Worm (Caenorhabditis elegans) whole organism, L4 larva: ENCODE measurements around the gene srt-59.
A peak's percentile ranks its signal among the peaks of the same experiment; 100 is the strongest.

ENCODE experiments used
- D1046.2 ChIP-seq: fragments of 200-800 bp; sonication (Bioruptor generic); IDR thresholded peaks from 2 replicates; pipeline ENCODE4 v1.3.6; 2022; ENCODE audit warnings: missing genetic modification characterization, missing compliant biosample characterization
- F44E2.7 ChIP-seq: fragments of 200-800 bp; sonication (Bioruptor generic); IDR thresholded peaks from 2 replicates; pipeline ENCODE4 v2.1.2; 2022; ENCODE audit warnings: missing genetic modification characterization, missing compliant biosample characterization
- T20F7.1 ChIP-seq: fragments of 200-800 bp; sonication (Bioruptor generic); optimal IDR thresholded peaks from 2 replicates; lab custom pipeline; 2018; ENCODE audit warnings: mild to moderate bottlenecking, missing genetic modification characterization, missing compliant biosample characterization
- Y5F2A.4 ChIP-seq: fragments of 200-800 bp; sonication (Bioruptor generic); optimal IDR thresholded peaks from 2 replicates; lab custom pipeline; 2018; ENCODE audit warnings: mild to moderate bottlenecking, missing genetic modification characterization, missing compliant biosample characterization
- ZK337.2 ChIP-seq: fragments of 200-800 bp; sonication (Bioruptor generic); IDR thresholded peaks from 2 replicates; pipeline ENCODE4 v1.3.6; 2022; ENCODE audit warnings: missing genetic modification reagents, missing genetic modification characterization, missing compliant biosample characterization
- aha-1 ChIP-seq: fragments of 150-350 bp; peaks from one replicate; lab custom pipeline; 2014; ENCODE audit warnings: missing biosample characterization, missing genetic modification characterization
- aly-2 ChIP-seq: sonication (generic microtip); optimal IDR thresholded peaks from 2 replicates; lab custom pipeline; 2018; ENCODE audit warnings: missing biosample characterization, missing genetic modification characterization
- arid-1 ChIP-seq: fragments of 200-800 bp; sonication (Bioruptor generic); conservative IDR thresholded peaks from 2 replicates; pipeline ENCODE4 v1.3.6; 2022; ENCODE audit warnings: missing genetic modification reagents, missing genetic modification characterization, missing compliant biosample characterization
- ceh-44 ChIP-seq: fragments of 200-800 bp; sonication (Bioruptor generic); IDR thresholded peaks from 2 replicates; pipeline ENCODE4 v1.3.6; 2022; ENCODE audit warnings: missing genetic modification reagents, missing genetic modification characterization, missing compliant biosample characterization
- ceh-82 ChIP-seq: sonication (generic microtip); optimal IDR thresholded peaks from 2 replicates; lab custom pipeline; 2017; ENCODE audit warnings: missing biosample characterization, missing genetic modification characterization
- daf-12 ChIP-seq: fragments of 150-350 bp; optimal IDR thresholded peaks from 2 replicates; lab custom pipeline; 2014; ENCODE audit warnings: missing biosample characterization, missing genetic modification reagents, missing genetic modification characterization
- daf-16 ChIP-seq, 3 experiments: sonication (generic microtip); optimal IDR thresholded peaks; 2 replicates each; lab custom pipeline; 2016 to 2017; ENCODE audit warnings: missing genetic modification characterization in 3 of 3, missing genetic modification reagents in 3 of 3, mild to moderate bottlenecking in 2 of 3, missing compliant biosample characterization in 2 of 3, missing biosample characterization in 1 of 3, moderate library complexity in 1 of 3
- daf-19 ChIP-seq: fragments of 200-800 bp; sonication (Bioruptor generic); conservative IDR thresholded peaks from 2 replicates; pipeline ENCODE4 v1.3.6; 2022; ENCODE audit warnings: missing genetic modification characterization, missing compliant biosample characterization
- dmd-6 ChIP-seq: fragments of 200-800 bp; sonication (Bioruptor generic); IDR thresholded peaks from 2 replicates; pipeline ENCODE4 v1.3.6; 2022; ENCODE audit warnings: missing genetic modification reagents, missing genetic modification characterization, missing compliant biosample characterization
- dve-1 ChIP-seq: sonication (generic microtip); optimal IDR thresholded peaks from 2 replicates; lab custom pipeline; 2017; ENCODE audit warnings: antibody characterized with exemption, mild to moderate bottlenecking, missing genetic modification characterization, missing compliant biosample characterization; ENCODE audit not compliant: insufficient read depth
- egl-43 ChIP-seq: fragments of 200-800 bp; sonication (Bioruptor generic); IDR thresholded peaks from 2 replicates; pipeline ENCODE4 v1.3.6; 2022; ENCODE audit warnings: missing genetic modification reagents, missing genetic modification characterization, missing compliant biosample characterization
- fkh-10 ChIP-seq: fragments of 150-350 bp; optimal IDR thresholded peaks from 2 replicates; lab custom pipeline; 2014; ENCODE audit warnings: missing biosample characterization, missing genetic modification reagents, missing genetic modification characterization
- hlh-11 ChIP-seq: fragments of 200-800 bp; sonication (Bioruptor generic); optimal IDR thresholded peaks from 2 replicates; lab custom pipeline; 2018; ENCODE audit warnings: mild to moderate bottlenecking, missing genetic modification characterization, missing compliant biosample characterization
- lim-7 ChIP-seq: fragments of 200-800 bp; sonication (Bioruptor generic); IDR thresholded peaks from 2 replicates; pipeline ENCODE4 v1.3.6; 2022; ENCODE audit warnings: missing genetic modification characterization, missing compliant biosample characterization
- lsy-2 ChIP-seq, 2 experiments: fragments of 150-350 bp in 1 of 2; sonication (generic microtip) in 1 of 2; optimal IDR thresholded peaks; 2 replicates each; lab custom pipeline; 2014 to 2017; ENCODE audit warnings: missing biosample characterization in 2 of 2, missing genetic modification characterization in 2 of 2
- mes-2 ChIP-seq: sonication (generic microtip); optimal IDR thresholded peaks from 2 replicates; lab custom pipeline; 2016; ENCODE audit warnings: missing genotype, mild to moderate bottlenecking, missing genetic modification characterization, missing compliant biosample characterization; ENCODE audit not compliant: poor library complexity, severe bottlenecking
- mxl-3 ChIP-seq: fragments of 200-800 bp; sonication (Bioruptor generic); optimal IDR thresholded peaks from 2 replicates; lab custom pipeline; 2018; ENCODE audit warnings: mild to moderate bottlenecking, missing genetic modification characterization, missing compliant biosample characterization
- nhr-10 ChIP-seq: fragments of 150-350 bp; optimal IDR thresholded peaks from 2 replicates; lab custom pipeline; 2014; ENCODE audit warnings: missing biosample characterization, missing genetic modification characterization
- nhr-102 ChIP-seq: sonication (generic microtip); optimal IDR thresholded peaks from 2 replicates; lab custom pipeline; 2016; ENCODE audit warnings: mild to moderate bottlenecking, missing genetic modification characterization, moderate library complexity, missing compliant biosample characterization
- nhr-11 ChIP-seq: fragments of 150-350 bp; optimal IDR thresholded peaks from 2 replicates; lab custom pipeline; 2014; ENCODE audit warnings: missing biosample characterization, missing genetic modification characterization
- nhr-28 ChIP-seq: fragments of 150-350 bp; optimal IDR thresholded peaks from 2 replicates; lab custom pipeline; 2014; ENCODE audit warnings: missing biosample characterization, missing genetic modification characterization
- nhr-48 ChIP-seq: sonication (generic microtip); optimal IDR thresholded peaks from 2 replicates; lab custom pipeline; 2016; ENCODE audit warnings: mild to moderate bottlenecking, missing genetic modification characterization, missing compliant biosample characterization
- nhr-6 ChIP-seq: fragments of 150-350 bp; optimal IDR thresholded peaks from 2 replicates; lab custom pipeline; 2014; ENCODE audit warnings: missing biosample characterization, missing genetic modification characterization
- nhr-76 ChIP-seq: fragments of 150-350 bp; optimal IDR thresholded peaks from 2 replicates; lab custom pipeline; 2014; ENCODE audit warnings: missing biosample characterization, missing genetic modification characterization
- nhr-77 ChIP-seq: fragments of 150-350 bp; optimal IDR thresholded peaks from 2 replicates; lab custom pipeline; 2014; ENCODE audit warnings: missing biosample characterization, missing genetic modification characterization
- pqm-1 ChIP-seq: sonication (generic microtip); optimal IDR thresholded peaks from 2 replicates; lab custom pipeline; 2017; ENCODE audit warnings: missing biosample characterization, missing genetic modification characterization
- rbr-2 ChIP-seq: sonication (generic microtip); optimal IDR thresholded peaks from 2 replicates; lab custom pipeline; 2016; ENCODE audit warnings: missing genotype, missing genetic modification characterization, missing compliant biosample characterization
- saeg-2 ChIP-seq: fragments of 200-800 bp; sonication (Bioruptor generic); IDR thresholded peaks from 2 replicates; pipeline ENCODE4 v1.3.6; 2022; ENCODE audit warnings: missing genetic modification reagents, missing genetic modification characterization, missing compliant biosample characterization
- sdz-12 ChIP-seq: fragments of 200-800 bp; sonication (Bioruptor generic); optimal IDR thresholded peaks from 2 replicates; lab custom pipeline; 2018; ENCODE audit warnings: mild to moderate bottlenecking, missing genetic modification characterization, missing compliant biosample characterization
- snpc-1.2 ChIP-seq: fragments of 200-800 bp; sonication (Bioruptor generic); IDR thresholded peaks from 2 replicates; pipeline ENCODE4 v1.3.6; 2022; ENCODE audit warnings: missing genetic modification reagents, missing genetic modification characterization, missing compliant biosample characterization
- spr-1 ChIP-seq: sonication (generic microtip); optimal IDR thresholded peaks from 2 replicates; lab custom pipeline; 2016; ENCODE audit warnings: mild to moderate bottlenecking, missing genetic modification characterization, missing compliant biosample characterization
- tag-97 ChIP-seq: fragments of 200-800 bp; sonication (Bioruptor generic); IDR thresholded peaks from 2 replicates; pipeline ENCODE4 v1.3.6; 2022; ENCODE audit warnings: missing genetic modification characterization, missing compliant biosample characterization
- tra-1 ChIP-seq: fragments of 200-800 bp; sonication (Bioruptor generic); IDR thresholded peaks from 2 replicates; pipeline ENCODE4 v1.3.6; 2022; ENCODE audit warnings: missing genetic modification reagents, missing genetic modification characterization, missing compliant biosample characterization
- unc-39 ChIP-seq: sonication (generic microtip); optimal IDR thresholded peaks from 2 replicates; lab custom pipeline; 2017; ENCODE audit warnings: missing biosample characterization, missing genetic modification characterization
- unc-62 ChIP-seq, 3 experiments: fragments of 150-350 bp in 1 of 3; sonication (generic microtip); optimal IDR thresholded peaks in 2 of 3; peaks in 1 of 3; 1 replicate in 1 of 3; 2 replicates in 2 of 3; lab custom pipeline; 2014 to 2017; ENCODE audit warnings: missing biosample characterization in 3 of 3, missing genetic modification characterization in 3 of 3, missing genetic modification reagents in 3 of 3, missing genotype in 1 of 3
- zag-1 ChIP-seq: fragments of 150-350 bp; optimal IDR thresholded peaks from 2 replicates; lab custom pipeline; 2014; ENCODE audit warnings: missing biosample characterization, missing genetic modification characterization

srt-59 gene

ce11 chrIV:625947-626548 lies 24.6 kb upstream of the srt-59 start:
- peak in 1 of 2 experiments; percentile 36 for TF ChIP-seq daf-16 (GFP tag; optimal IDR thresholded peaks at IDR 0.05; lab: Kevin White, UChicago)
- TF ChIP-seq daf-16 (tag; optimal IDR thresholded peaks at IDR 0.05; lab: Kevin White, UChicago), result peak; percentile 43
- 0 out of 2 replicates have a peak, but pooled peaks have one; percentile 22 for TF ChIP-seq tra-1 (GFP tag; lab: Robert Waterston, UW)
- no peak for TF ChIP-seq mxl-3 (GFP tag; lab: Kevin White, UChicago)
- TF ChIP-seq hlh-11 (tag; lab: Kevin White, UChicago), result peak; percentile 44
- no peak for TF ChIP-seq nhr-6
- peak; percentile 91 for TF ChIP-seq nhr-76 (tag; lab: Kevin White, UChicago)
- peak; percentile 39 for TF ChIP-seq dve-1
- peak; percentile 83 for TF ChIP-seq dmd-6
- TF ChIP-seq unc-62 (GFP tag; optimal IDR thresholded peaks at IDR 0.05 in 1 of 2; lab: Kevin White, UChicago), result peak in 1 of 2 experiments; percentile 93
- TF ChIP-seq unc-62 (tag; optimal IDR thresholded peaks at IDR 0.05; lab: Kevin White, UChicago), result no peak
- TF ChIP-seq nhr-28, result peak; percentile 43

- TF ChIP-seq unc-62 (GFP tag; optimal IDR thresholded peaks at IDR 0.05 in 1 of 2; lab: Kevin White, UChicago) (peak in 1 of 2 experiments; percentile 67), unc-62 (tag; optimal IDR thresholded peaks at IDR 0.05; lab: Kevin White, UChicago) (no peak), dve-1 (no peak), lim-7 (GFP tag; lab: Robert Waterston, UW) (peak; percentile 19; the same call in 1 of the 2 replicates)
These were observed 22.4 kb upstream of the srt-59 start for ce11 chrIV:623876-624275.

DNA sequence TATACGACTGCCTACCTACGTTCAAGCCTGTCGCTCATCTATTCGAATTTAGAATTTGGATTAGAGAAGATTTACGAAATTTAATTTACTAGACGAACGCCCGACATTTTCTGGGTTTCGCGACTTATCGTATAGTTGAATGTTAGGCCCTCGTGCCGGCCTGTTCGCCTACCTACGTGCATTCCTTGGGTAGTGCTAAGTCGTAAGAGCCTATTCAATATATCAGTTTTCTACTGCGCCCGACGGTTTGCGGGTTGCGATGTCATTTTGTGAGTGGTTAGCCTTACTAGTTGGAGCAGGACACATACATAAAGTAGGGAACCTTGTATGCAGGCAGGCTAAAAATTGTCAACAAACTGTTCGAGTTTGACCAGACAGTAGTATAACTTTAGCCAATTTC lies 21.5 kb upstream of the srt-59 start:
- TF ChIP-seq aha-1 (tag; lab: Kevin White, UChicago) (peak; percentile 93), T20F7.1 (GFP tag; lab: Kevin White, UChicago) (no peak), D1046.2 (GFP tag; lab: Robert Waterston, UW) (no peak), nhr-6 (no peak), nhr-28 (no peak)
- TF ChIP-seq, all 104 proteins: peak for 1

DNA sequence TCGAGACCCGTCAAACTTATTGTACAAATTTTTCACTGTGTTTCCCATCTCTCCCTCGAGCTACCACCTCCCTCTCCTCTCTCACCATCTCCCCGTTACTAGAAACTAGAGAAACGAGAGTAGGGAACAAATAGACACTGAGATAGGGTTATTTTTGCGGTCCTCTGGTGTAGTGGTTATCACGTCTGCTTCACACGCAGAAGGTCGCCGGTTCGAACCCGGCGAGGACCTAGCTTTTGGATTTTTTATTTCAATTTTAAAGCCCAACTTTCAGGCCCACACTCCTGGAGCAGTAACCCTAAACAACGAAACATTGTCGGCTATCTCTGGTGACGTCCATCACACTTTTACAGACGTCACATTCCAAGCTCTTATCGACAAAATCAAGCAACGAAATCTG lies 18.8 kb upstream of the srt-59 start:
- TF ChIP-seq hlh-11 (tag; lab: Kevin White, UChicago) (peak; percentile 47), nhr-77 (tag; lab: Kevin White, UChicago) (peak; percentile 27), spr-1 (peak; percentile 31), daf-19 (GFP tag; lab: Robert Waterston, UW) (0 out of 2 replicates have a peak, but pooled peaks have one; percentile 43), lsy-2 (tag; optimal IDR thresholded peaks at IDR 0.05; lab: Kevin White, UChicago) (no peak), egl-43 (GFP tag; lab: Robert Waterston, UW) (peak; percentile 90), dve-1 (no peak), saeg-2 (GFP tag; lab: Robert Waterston, UW) (no peak), ceh-44 (GFP tag; lab: Robert Waterston, UW) (0 out of 2 replicates have a peak, but pooled peaks have one; percentile 35), snpc-1.2 (GFP tag; lab: Robert Waterston, UW) (peak; percentile 74), pqm-1 (tag; lab: Kevin White, UChicago) (no peak), nhr-102 (tag; lab: Kevin White, UChicago) (no peak), tra-1 (GFP tag; lab: Robert Waterston, UW) (peak; percentile 62), unc-62 (GFP tag; optimal IDR thresholded peaks at IDR 0.05 in 1 of 2; lab: Kevin White, UChicago) (peak in 1 of 2 experiments; percentile 55), unc-62 (tag; optimal IDR thresholded peaks at IDR 0.05; lab: Kevin White, UChicago) (no peak), rbr-2 (tag; lab: Kevin White, UChicago) (peak; percentile 65), tag-97 (GFP tag; lab: Robert Waterston, UW) (no peak), mes-2 (tag; lab: Kevin White, UChicago) (no peak), nhr-48 (peak; percentile 21), nhr-11 (tag; lab: Kevin White, UChicago) (no peak), D1046.2 (GFP tag; lab: Robert Waterston, UW) (0 out of 2 replicates have a peak, but pooled peaks have one; percentile 50), F44E2.7 (peak; percentile 85; the same call in 1 of the 2 replicates), mxl-3 (GFP tag; lab: Kevin White, UChicago) (peak; percentile 20), fkh-10 (no peak), daf-12 (tag; lab: Kevin White, UChicago) (no peak), sdz-12 (GFP tag; lab: Kevin White, UChicago) (no peak), aly-2 (tag; lab: Kevin White, UChicago) (no peak), Y5F2A.4 (GFP tag; lab: Kevin White, UChicago) (no peak), ceh-82 (tag; lab: Kevin White, UChicago) (no peak), arid-1 (GFP tag; lab: Robert Waterston, UW) (peak; percentile 63; the same call in 1 of the 2 replicates), nhr-76 (tag; lab: Kevin White, UChicago) (no peak), unc-39 (no peak), ZK337.2 (peak; percentile 50; the same call in 1 of the 2 replicates), nhr-10 (tag; lab: Kevin White, UChicago) (no peak), zag-1 (tag; lab: Kevin White, UChicago) (no peak)
